Worm (Caenorhabditis elegans): Measurements from ENCODE around the gene F44E2.10.

Gene F44E2.10

DNA sequence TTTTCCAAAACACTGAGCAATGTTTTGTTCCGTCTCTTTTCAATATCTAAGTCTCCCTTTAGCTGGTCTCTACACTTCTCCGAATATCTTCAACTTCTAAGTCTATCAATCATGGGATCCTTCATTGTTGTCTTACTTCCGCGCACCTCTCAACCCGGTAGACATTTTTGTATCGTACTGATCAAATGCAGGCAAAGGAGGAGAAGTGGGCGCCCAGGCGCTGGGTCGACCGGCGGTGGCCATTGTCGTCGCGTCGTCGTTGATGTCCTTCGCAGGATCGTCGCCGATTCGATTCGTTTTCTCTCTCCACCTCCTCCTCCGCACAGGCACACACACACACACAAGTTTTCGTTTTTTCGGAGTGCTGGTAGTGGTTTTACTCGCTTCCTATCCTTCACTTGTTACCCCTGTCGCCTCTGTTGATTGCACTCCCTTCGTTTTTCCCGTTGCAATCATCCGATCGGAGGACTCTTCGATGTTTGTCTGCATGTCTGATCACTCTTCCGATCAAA is 29.5 kb downstream of the F44E2.10 start:
- no peak for TF ChIP-seq nhr-237 (tag; optimal IDR thresholded peaks at IDR 0.05)
- TF ChIP-seq tbx-8 (GFP tag; optimal IDR thresholded peaks at IDR 0.05), result no peak
- TF ChIP-seq blmp-1 (tag; optimal IDR thresholded peaks at IDR 0.05), result peak; percentile 31
- TF ChIP-seq mep-1 (tag; optimal IDR thresholded peaks at IDR 0.05), result no peak

DNA sequence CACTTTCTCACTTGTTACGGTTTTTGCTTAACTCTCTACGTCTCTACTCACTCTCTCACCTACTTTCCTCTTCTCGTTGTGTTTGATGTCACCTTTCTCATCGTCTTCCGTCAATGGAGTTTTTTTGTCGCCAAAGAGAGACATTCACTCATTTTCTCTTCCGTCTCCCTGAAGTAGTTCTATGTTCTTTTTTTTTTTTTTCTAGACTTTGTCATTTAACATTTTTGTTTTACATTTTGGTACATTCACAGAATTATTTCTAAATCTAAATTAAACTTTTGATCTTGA is 30.2 kb downstream of the F44E2.10 start:
- TF ChIP-seq hlh-1 (tag; optimal IDR thresholded peaks at IDR 0.05), result no peak
- TF ChIP-seq ham-2 (GFP tag; optimal IDR thresholded peaks at IDR 0.05), result no peak
- no peak for TF ChIP-seq sem-2 (GFP tag; optimal IDR thresholded peaks at IDR 0.05)
- no peak for TF ChIP-seq unc-120 (tag; optimal IDR thresholded peaks at IDR 0.05; ENCODE audit: poor library complexity, severe bottlenecking)
- TF ChIP-seq sptf-1 (tag; optimal IDR thresholded peaks at IDR 0.05), result no peak
- no peak for TF ChIP-seq ztf-11 (tag; optimal IDR thresholded peaks at IDR 0.05)
- TF ChIP-seq nhr-76 (tag; optimal IDR thresholded peaks at IDR 0.05), result no peak
- TF ChIP-seq ceh-83 (GFP tag; optimal IDR thresholded peaks at IDR 0.05), result no peak
- TF ChIP-seq pha-4 (tag; optimal IDR thresholded peaks at IDR 0.05), result no peak
- TF ChIP-seq lsy-2 (tag; optimal IDR thresholded peaks at IDR 0.05), result no peak
- TF ChIP-seq nhr-2 (tag; optimal IDR thresholded peaks at IDR 0.05), result no peak

DNA sequence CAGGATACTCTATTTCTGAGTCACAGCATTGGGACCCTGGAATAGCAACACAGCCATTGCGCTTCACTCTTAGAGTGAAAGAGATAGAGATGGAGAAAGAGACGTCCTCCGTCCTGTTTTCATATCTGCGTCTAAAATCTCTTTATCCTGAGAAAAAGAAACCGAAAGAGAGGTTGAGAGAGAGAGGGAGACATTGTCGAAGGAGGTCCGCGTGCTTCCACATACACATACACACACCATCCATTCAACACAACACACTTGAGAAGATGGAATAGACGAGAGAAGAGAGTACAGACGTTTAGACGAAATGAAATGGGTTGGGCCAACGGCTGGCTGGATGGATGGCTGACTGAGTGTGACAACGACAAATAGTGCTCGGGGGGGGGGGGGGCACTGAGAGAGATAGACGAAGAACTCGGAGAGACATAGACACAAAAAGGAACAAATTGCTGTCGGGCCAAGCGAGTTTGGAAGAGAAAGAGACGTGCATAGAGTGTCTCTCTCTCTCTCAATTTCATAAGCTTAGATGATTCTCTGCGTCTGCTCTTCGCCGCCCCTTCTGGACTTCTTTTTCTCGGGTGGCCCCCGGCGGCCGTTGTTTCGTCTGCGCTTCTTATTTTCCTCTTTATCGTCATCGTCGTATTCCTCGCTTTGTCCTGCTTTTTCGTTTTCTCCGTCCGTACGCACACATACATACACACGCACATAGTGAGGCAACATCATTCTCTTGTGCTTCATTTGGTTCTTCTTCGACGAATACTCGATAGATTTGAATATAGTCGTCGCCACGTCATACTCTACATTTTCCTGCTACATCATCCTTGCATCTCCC is 30.7 kb downstream of the F44E2.10 start, which contains the start of gene F54F2.6:
Gene F54F2.6 (minus strand): TSS at position 738 of the 832 bp plus-strand sequence.
- TF ChIP-seq nhr-237 (tag; optimal IDR thresholded peaks at IDR 0.05) (peak; percentile 72), lin-13 (tag; optimal IDR thresholded peaks at IDR 0.05) (peak; percentile 53), sptf-1 (tag; optimal IDR thresholded peaks at IDR 0.05) (peak; percentile 78), M03D4.4 (tag; optimal IDR thresholded peaks at IDR 0.05) (peak; percentile 80), unc-120 (tag; optimal IDR thresholded peaks at IDR 0.05; ENCODE audit: poor library complexity, severe bottlenecking) (peak; percentile 93), zip-8 (tag; optimal IDR thresholded peaks at IDR 0.05) (peak; percentile 11), bed-3 (GFP tag; optimal IDR thresholded peaks at IDR 0.05) (no peak), mep-1 (tag; optimal IDR thresholded peaks at IDR 0.05) (no peak), ham-2 (GFP tag; optimal IDR thresholded peaks at IDR 0.05) (peak; percentile 65), nhr-12 (tag; optimal IDR thresholded peaks at IDR 0.05) (peak; percentile 33), tbx-8 (GFP tag; optimal IDR thresholded peaks at IDR 0.05) (peak; percentile 14), lsy-2 (tag; optimal IDR thresholded peaks at IDR 0.05) (peak; percentile 58), ces-1 (GFP tag; optimal IDR thresholded peaks at IDR 0.05) (peak; percentile 87), nhr-28 (tag; optimal IDR thresholded peaks at IDR 0.05) (no peak), flh-1 (GFP tag; optimal IDR thresholded peaks at IDR 0.05) (no peak), nhr-76 (tag; optimal IDR thresholded peaks at IDR 0.05) (no peak), unc-39 (tag; optimal IDR thresholded peaks at IDR 0.05) (no peak), nhr-2 (tag; optimal IDR thresholded peaks at IDR 0.05) (peak; percentile 63), snpc-4 (tag; optimal IDR thresholded peaks at IDR 0.05) (no peak), ceh-83 (GFP tag; optimal IDR thresholded peaks at IDR 0.05) (no peak), ceh-39 (tag; optimal IDR thresholded peaks at IDR 0.05) (no peak), pha-4 (tag; optimal IDR thresholded peaks at IDR 0.05) (peak; percentile 78), elt-3 (tag; optimal IDR thresholded peaks at IDR 0.05) (peak; percentile 39), mab-5 (tag; optimal IDR thresholded peaks at IDR 0.05) (no peak), unc-62 (GFP tag; optimal IDR thresholded peaks at IDR 0.05) (peak; percentile 96), drap-1 (GFP tag; optimal IDR thresholded peaks at IDR 0.05) (peak; percentile 56), mls-2 (tag; optimal IDR thresholded peaks at IDR 0.05) (peak; percentile 92), cnd-1 (tag; optimal IDR thresholded peaks at IDR 0.05) (peak; percentile 60), ztf-11 (tag; optimal IDR thresholded peaks at IDR 0.05) (peak; percentile 66), hlh-1 (tag; optimal IDR thresholded peaks at IDR 0.05) (peak; percentile 83), lin-32 (GFP tag; optimal IDR thresholded peaks at IDR 0.05) (no peak), elt-1 (tag; optimal IDR thresholded peaks at IDR 0.05; ENCODE audit: borderline replicate concordance, insufficient read depth) (no peak)
